Worm (Caenorhabditis elegans) whole organism, late embryonic: ENCODE measurements around the gene F47C12.6.

Experiments used
- ama-1 ChIP-seq: fragments of 150-350 bp; optimal IDR thresholded peaks from 2 replicates; lab custom pipeline; 2014
- gmeb-2 ChIP-seq: sonication (generic microtip); optimal IDR thresholded peaks from 2 replicates; lab custom pipeline; 2016; ENCODE audit warnings: missing genetic modification characterization, inconsistent platforms, missing compliant biosample characterization
- hlh-30 ChIP-seq: sonication (generic microtip); optimal IDR thresholded peaks from 2 replicates; lab custom pipeline; 2017; ENCODE audit warnings: antibody characterized with exemption, missing genetic modification characterization, missing compliant biosample characterization; ENCODE audit not compliant: insufficient read depth
- lin-11 ChIP-seq: fragments of 200-800 bp; sonication (Bioruptor generic); optimal IDR thresholded peaks from 2 replicates; lab custom pipeline; 2018; ENCODE audit warnings: mild to moderate bottlenecking, missing genetic modification characterization, missing compliant biosample characterization
- tbx-2 ChIP-seq: sonication (generic microtip); optimal IDR thresholded peaks from 2 replicates; lab custom pipeline; 2016; ENCODE audit warnings: missing genetic modification characterization, missing compliant biosample characterization

DNA sequence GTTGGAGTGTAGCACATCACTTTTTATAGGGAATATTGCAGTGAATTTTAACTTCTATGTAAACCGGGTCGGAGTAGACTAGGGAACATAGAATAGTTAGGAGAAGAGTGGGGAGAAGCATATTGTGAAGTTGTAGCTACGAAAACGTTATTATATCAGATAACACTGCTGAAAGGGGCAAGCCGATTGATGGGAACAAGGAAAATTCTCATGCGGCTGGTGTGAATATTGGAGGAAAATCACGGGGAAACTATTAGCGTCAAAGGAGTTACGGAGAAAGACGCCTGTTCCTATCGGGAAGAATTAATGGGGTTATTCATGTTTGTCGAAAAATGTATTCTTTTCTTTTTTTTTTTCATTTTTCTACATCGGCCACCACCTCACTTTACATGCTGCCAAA lies at the start of gene F47C12.6:
- TF ChIP-seq hlh-30 (tag; lab: Kevin White, UChicago) (no peak), gmeb-2 (tag; lab: Kevin White, UChicago) (no peak), lin-11 (tag; lab: Kevin White, UChicago) (no peak), ama-1 (lab: Kevin White, UChicago) (no peak), tbx-2 (no peak)
